Fruit fly (Drosophila melanogaster) whole organism, embryonic: ENCODE measurements around the gene CG42759.
A peak's percentile ranks its signal among the peaks of the same experiment; 100 is the strongest.

Experiments
- Abd-B ChIP-seq: fragments of 200-800 bp; sonication (Bioruptor generic); optimal IDR thresholded peaks from 2 replicates; lab custom pipeline; 2018; ENCODE audit warnings: missing biosample characterization, mild to moderate bottlenecking, missing genetic modification characterization, moderate library complexity
- CG11093 ChIP-seq: fragments of 200-800 bp; sonication (Bioruptor generic); IDR thresholded peaks from 3 replicates; pipeline ENCODE4 v1.3.6; 2022; ENCODE audit warnings: missing biosample characterization, missing genetic modification characterization
- CG16813 ChIP-seq: fragments of 200-800 bp; sonication (Bioruptor generic); IDR thresholded peaks from 3 replicates; pipeline ENCODE4 v1.3.6; 2022; ENCODE audit warnings: missing biosample characterization, missing genetic modification characterization; ENCODE audit not compliant: partially characterized antibody
- al ChIP-seq: fragments of 200-800 bp; sonication (Bioruptor generic); IDR thresholded peaks from 2 replicates; pipeline ENCODE4 v1.3.6; 2022; ENCODE audit warnings: missing biosample characterization, missing genetic modification characterization
- ash1 ChIP-seq: fragments of 200-800 bp; sonication (Bioruptor generic); optimal IDR thresholded peaks from 2 replicates; lab custom pipeline; 2018; ENCODE audit warnings: missing biosample characterization, mild to moderate bottlenecking, missing genetic modification characterization
- ato ChIP-seq: fragments of 200-800 bp; sonication (Bioruptor generic); IDR thresholded peaks from 2 replicates; pipeline ENCODE4 v1.3.6; 2022; ENCODE audit warnings: missing biosample characterization, missing genetic modification characterization; ENCODE audit not compliant: partially characterized antibody
- bbx ChIP-seq: fragments of 200-800 bp; sonication (Bioruptor generic); IDR thresholded peaks from 2 replicates; pipeline ENCODE4 v1.3.6; 2022; ENCODE audit warnings: missing biosample characterization, missing genetic modification characterization; ENCODE audit not compliant: partially characterized antibody
- caup ChIP-seq: fragments of 200-800 bp; sonication (Bioruptor generic); optimal IDR thresholded peaks from 3 replicates; lab custom pipeline; 2017; ENCODE audit warnings: missing biosample characterization, mild to moderate bottlenecking, missing genetic modification characterization, moderate library complexity; ENCODE audit not compliant: severe bottlenecking
- lbe ChIP-seq: fragments of 200-800 bp; sonication (Bioruptor generic); optimal IDR thresholded peaks from 2 replicates; lab custom pipeline; 2016; ENCODE audit warnings: missing biosample characterization, mild to moderate bottlenecking, missing genetic modification characterization
- nerfin-2 ChIP-seq: fragments of 200-800 bp; sonication (Bioruptor generic); IDR thresholded peaks from 2 replicates; pipeline ENCODE4 v1.3.6; 2022; ENCODE audit warnings: missing biosample characterization, missing genetic modification characterization; ENCODE audit not compliant: partially characterized antibody
- wdn ChIP-seq: fragments of 200-800 bp; sonication (Bioruptor generic); IDR thresholded peaks from 2 replicates; pipeline ENCODE4 v1.3.6; 2022; ENCODE audit warnings: missing biosample characterization, missing genetic modification characterization
- zen2 ChIP-seq: fragments of 200-800 bp; sonication (Bioruptor generic); IDR thresholded peaks from 3 replicates; pipeline ENCODE4 v1.3.6; 2022; ENCODE audit warnings: missing biosample characterization, missing genetic modification characterization; ENCODE audit not compliant: partially characterized antibody
- zf30C ChIP-seq: fragments of 200-800 bp; sonication (Bioruptor generic); optimal IDR thresholded peaks from 3 replicates; lab custom pipeline; 2018; ENCODE audit warnings: missing biosample characterization, mild to moderate bottlenecking, missing genetic modification characterization

- TF ChIP-seq zen2 (GFP tag; lab: Robert Waterston, UW) (no peak), CG11093 (GFP tag; lab: Robert Waterston, UW) (no peak), al (GFP tag; lab: Robert Waterston, UW) (no peak), caup (GFP tag; lab: Kevin White, UChicago) (no peak), ash1 (no peak), lbe (GFP tag; lab: Kevin White, UChicago) (no peak), ato (GFP tag; lab: Robert Waterston, UW) (no peak), zf30C (GFP tag; lab: Kevin White, UChicago) (no peak), Abd-B (no peak), bbx (peak; percentile 46; the same call in 1 of the 2 replicates), nerfin-2 (0 out of 2 replicates have a peak, but pooled peaks have one; percentile 27), CG16813 (GFP tag; lab: Robert Waterston, UW) (no peak), wdn (0 out of 2 replicates have a peak, but pooled peaks have one; percentile 9)
Measured at dm6 chr3R:10108289-10108928, 34.5 kb upstream of the CG42759 start.
